Worm (Caenorhabditis elegans) whole organism, L1 larva: ENCODE data around the gene rha-2.

ENCODE experiments used
- C04F5.9 ChIP-seq: sonication (generic microtip); optimal IDR thresholded peaks from 2 replicates; lab custom pipeline; 2016; ENCODE audit warnings: missing genetic modification characterization, missing compliant biosample characterization
- C16A3.4 ChIP-seq: fragments of 150-350 bp; optimal IDR thresholded peaks from 2 replicates; lab custom pipeline; 2014; ENCODE audit warnings: missing biosample characterization, missing genetic modification characterization
- C34B4.2 ChIP-seq: sonication (generic microtip); optimal IDR thresholded peaks from 2 replicates; lab custom pipeline; 2017; ENCODE audit warnings: mild to moderate bottlenecking, missing genetic modification characterization, missing compliant biosample characterization
- F16B12.6 ChIP-seq: fragments of 150-350 bp; optimal IDR thresholded peaks from 2 replicates; lab custom pipeline; 2014; ENCODE audit warnings: missing biosample characterization, missing genetic modification characterization
- Y116A8C.19 ChIP-seq: sonication (generic microtip); optimal IDR thresholded peaks from 2 replicates; lab custom pipeline; 2016; ENCODE audit warnings: missing compliant biosample characterization, missing genetic modification characterization, borderline replicate concordance
- aha-1 ChIP-seq: fragments of 150-350 bp; optimal IDR thresholded peaks from 2 replicates; lab custom pipeline; 2014; ENCODE audit warnings: missing biosample characterization, missing genetic modification characterization
- aly-2 ChIP-seq: fragments of 150-350 bp; optimal IDR thresholded peaks from 2 replicates; lab custom pipeline; 2014; ENCODE audit warnings: missing biosample characterization, missing genetic modification characterization
- ama-1 ChIP-seq: fragments of 150-350 bp; optimal IDR thresholded peaks from 2 replicates; lab custom pipeline; 2014
- blmp-1 ChIP-seq: fragments of 150-350 bp; optimal IDR thresholded peaks from 2 replicates; lab custom pipeline; 2014; ENCODE audit warnings: missing biosample characterization, missing genetic modification characterization
- ceh-8 ChIP-seq: fragments of 200-800 bp; sonication (Bioruptor generic); optimal IDR thresholded peaks from 2 replicates; lab custom pipeline; 2018; ENCODE audit warnings: mild to moderate bottlenecking, missing genetic modification characterization, moderate library complexity, missing compliant biosample characterization
- ceh-82 ChIP-seq, 3 experiments: fragments of 150-350 bp in 1 of 3; sonication (generic microtip) in 2 of 3; optimal IDR thresholded peaks; 2 replicates each; lab custom pipeline; 2014 to 2017; ENCODE audit warnings: missing biosample characterization in 3 of 3, missing genetic modification characterization in 3 of 3
- ceh-90 ChIP-seq: sonication (generic microtip); optimal IDR thresholded peaks from 2 replicates; lab custom pipeline; 2016; ENCODE audit warnings: missing genetic modification characterization, missing compliant biosample characterization
- ces-1 ChIP-seq: fragments of 150-350 bp; optimal IDR thresholded peaks from 2 replicates; lab custom pipeline; 2014; ENCODE audit warnings: missing biosample characterization, missing genetic modification reagents, missing genetic modification characterization
- dpl-1 ChIP-seq, 3 experiments: fragments of 150-350 bp in 2 of 3; sonication (generic microtip) in 1 of 3; optimal IDR thresholded peaks; 2 replicates each; lab custom pipeline; 2014 to 2017; ENCODE audit warnings: missing biosample characterization in 3 of 3, missing genetic modification characterization in 3 of 3, missing genetic modification reagents in 3 of 3
- dsc-1 ChIP-seq: sonication (generic microtip); optimal IDR thresholded peaks from 2 replicates; lab custom pipeline; 2016; ENCODE audit warnings: mild to moderate bottlenecking, missing genetic modification characterization, missing compliant biosample characterization
- efl-1 ChIP-seq, 4 experiments: fragments of 150-350 bp; optimal IDR thresholded peaks in 3 of 4; peaks in 1 of 4; 1 replicate in 1 of 4; 2 replicates in 3 of 4; lab custom pipeline; 2014; ENCODE audit warnings: missing biosample characterization in 2 of 4, missing genetic modification characterization in 2 of 4, missing genetic modification reagents in 2 of 4
- elt-3 ChIP-seq, 6 experiments: fragments of 150-350 bp in 1 of 6; sonication (generic microtip); optimal IDR thresholded peaks; 2 replicates each; lab custom pipeline; 2017 to 2018; ENCODE audit warnings: missing biosample characterization in 6 of 6, missing genetic modification characterization in 6 of 6, inconsistent platforms in 1 of 6
- hlh-4 ChIP-seq: sonication (generic microtip); optimal IDR thresholded peaks from 2 replicates; lab custom pipeline; 2016; ENCODE audit warnings: mild to moderate bottlenecking, missing genetic modification characterization, missing compliant biosample characterization
- hpl-2 ChIP-seq: fragments of 150-350 bp; optimal IDR thresholded peaks from 2 replicates; lab custom pipeline; 2014; ENCODE audit warnings: missing biosample characterization, missing genetic modification reagents, missing genetic modification characterization
- isw-1 ChIP-seq: fragments of 200-800 bp; sonication (Bioruptor generic); IDR thresholded peaks from 2 replicates; pipeline ENCODE4 v1.3.6; 2022; ENCODE audit warnings: missing genetic modification characterization, missing compliant biosample characterization
- lin-14 ChIP-seq: fragments of 200-800 bp; sonication (Bioruptor generic); optimal IDR thresholded peaks from 2 replicates; lab custom pipeline; 2018; ENCODE audit warnings: mild to moderate bottlenecking, missing genetic modification characterization, moderate library complexity, missing compliant biosample characterization
- lin-15B ChIP-seq: fragments of 150-350 bp; sonication (generic microtip); optimal IDR thresholded peaks from 3 replicates; lab custom pipeline; 2014; ENCODE audit warnings: missing biosample characterization, missing genetic modification characterization
- lin-35 ChIP-seq, 2 experiments: fragments of 150-350 bp; optimal IDR thresholded peaks; 2 replicates each; lab custom pipeline; 2014; ENCODE audit warnings: missing biosample characterization in 2 of 2, missing genetic modification characterization in 2 of 2, missing genetic modification reagents in 2 of 2
- lin-39 ChIP-seq: fragments of 150-350 bp; optimal IDR thresholded peaks from 2 replicates; lab custom pipeline; 2014; ENCODE audit warnings: missing biosample characterization, missing genetic modification reagents, missing genetic modification characterization
- lsy-2 ChIP-seq, 2 experiments: fragments of 150-350 bp; optimal IDR thresholded peaks; 2 replicates each; lab custom pipeline; 2014; ENCODE audit warnings: missing biosample characterization in 2 of 2, missing genetic modification characterization in 2 of 2
- mep-1 ChIP-seq: fragments of 150-350 bp; optimal IDR thresholded peaks from 2 replicates; lab custom pipeline; 2014; ENCODE audit warnings: missing biosample characterization, missing genetic modification characterization
- nhr-12 ChIP-seq: sonication (generic microtip); optimal IDR thresholded peaks from 2 replicates; lab custom pipeline; 2017; ENCODE audit warnings: missing biosample characterization, missing genetic modification characterization
- nhr-19 ChIP-seq: fragments of 200-800 bp; sonication (Bioruptor generic); conservative IDR thresholded peaks from 2 replicates; pipeline ENCODE4 v1.3.6; 2022; ENCODE audit warnings: missing genetic modification characterization, missing compliant biosample characterization
- nhr-28 ChIP-seq: fragments of 150-350 bp; optimal IDR thresholded peaks from 2 replicates; lab custom pipeline; 2014; ENCODE audit warnings: missing biosample characterization, missing genetic modification characterization
- nhr-47 ChIP-seq: sonication (generic microtip); optimal IDR thresholded peaks from 2 replicates; lab custom pipeline; 2016; ENCODE audit warnings: mild to moderate bottlenecking, missing genetic modification characterization, moderate library complexity, missing compliant biosample characterization
- nhr-71 ChIP-seq: sonication (generic microtip); optimal IDR thresholded peaks from 2 replicates; lab custom pipeline; 2016; ENCODE audit warnings: mild to moderate bottlenecking, missing genetic modification characterization, moderate library complexity, missing compliant biosample characterization
- nhr-84 ChIP-seq: sonication (generic microtip); optimal IDR thresholded peaks from 2 replicates; lab custom pipeline; 2017; ENCODE audit warnings: missing biosample characterization, missing genetic modification characterization
- nhr-85 ChIP-seq: sonication (generic microtip); peaks from one replicate; lab custom pipeline; 2016; ENCODE audit warnings: missing genetic modification characterization, inconsistent platforms, missing compliant biosample characterization
- pqm-1 ChIP-seq: sonication (generic microtip); optimal IDR thresholded peaks from 3 replicates; lab custom pipeline; 2017; ENCODE audit warnings: missing biosample characterization, missing genetic modification characterization
- skn-1 ChIP-seq: fragments of 150-350 bp; optimal IDR thresholded peaks from 2 replicates; lab custom pipeline; 2014; ENCODE audit warnings: missing biosample characterization, missing genetic modification characterization
- snu-23 ChIP-seq: sonication (generic microtip); optimal IDR thresholded peaks from 2 replicates; lab custom pipeline; 2016; ENCODE audit warnings: missing genetic modification characterization, missing compliant biosample characterization
- sox-4 ChIP-seq: sonication (generic microtip); optimal IDR thresholded peaks from 2 replicates; lab custom pipeline; 2016; ENCODE audit warnings: missing genetic modification characterization, missing compliant biosample characterization
- sptf-1 ChIP-seq: fragments of 150-350 bp; optimal IDR thresholded peaks from 2 replicates; lab custom pipeline; 2014; ENCODE audit warnings: missing biosample characterization, missing genetic modification characterization
- unc-130 ChIP-seq: fragments of 150-350 bp; optimal IDR thresholded peaks from 2 replicates; lab custom pipeline; 2017; ENCODE audit warnings: missing biosample characterization, missing genetic modification characterization, inconsistent platforms
- unc-30 ChIP-seq: sonication (generic microtip); optimal IDR thresholded peaks from 2 replicates; lab custom pipeline; 2017; ENCODE audit warnings: missing biosample characterization, missing genetic modification characterization
- unc-86 ChIP-seq: sonication (generic microtip); optimal IDR thresholded peaks from 2 replicates; lab custom pipeline; 2016; ENCODE audit warnings: missing genetic modification characterization, missing compliant biosample characterization
- unc-98 ChIP-seq: fragments of 200-800 bp; sonication (Bioruptor generic); IDR thresholded peaks from 2 replicates; pipeline ENCODE4 v1.3.6; 2022; ENCODE audit warnings: missing genetic modification characterization, missing compliant biosample characterization
- vab-15 ChIP-seq: sonication (generic microtip); optimal IDR thresholded peaks from 2 replicates; lab custom pipeline; 2017; ENCODE audit warnings: missing genotype, mild to moderate bottlenecking, missing genetic modification characterization, missing compliant biosample characterization
- xbp-1 ChIP-seq: sonication (generic microtip); optimal IDR thresholded peaks from 2 replicates; lab custom pipeline; 2016; ENCODE audit warnings: missing genetic modification characterization, missing compliant biosample characterization
- zag-1 ChIP-seq: fragments of 150-350 bp; optimal IDR thresholded peaks from 2 replicates; lab custom pipeline; 2014; ENCODE audit warnings: missing biosample characterization, missing genetic modification characterization
- ztf-4 ChIP-seq: fragments of 150-350 bp; optimal IDR thresholded peaks from 2 replicates; lab custom pipeline; 2014; ENCODE audit warnings: missing biosample characterization, missing genetic modification characterization

Gene rha-2

ce11 chrIII:8614490-8614889, at the start of gene rha-2:
rha-2 (minus strand) TSS chrIII:8614569.
- TF ChIP-seq blmp-1 (tag; lab: Kevin White, UChicago) (peak; percentile 15), isw-1 (GFP tag; lab: Robert Waterston, UW) (peak; percentile 12; the same call in 1 of the 2 replicates), aly-2 (no peak), nhr-47 (tag; lab: Kevin White, UChicago) (peak; percentile 3), lin-39 (tag; lab: Kevin White, UChicago) (peak; percentile 11), C16A3.4 (peak; percentile 42), zag-1 (tag; lab: Kevin White, UChicago) (no peak), lin-15B (tag; lab: Kevin White, UChicago) (peak; percentile 12), ama-1 (no peak), snu-23 (peak; percentile 13), efl-1 (optimal IDR thresholded peaks at IDR 0.05; lab: Kevin White, UChicago) (peak; percentile 62 to 88), efl-1 (GFP tag; optimal IDR thresholded peaks at IDR 0.05 in 1 of 2; lab: Kevin White, UChicago) (peak; percentile 90 to 99), nhr-85 (tag; lab: Kevin White, UChicago) (no peak), lsy-2 (tag; optimal IDR thresholded peaks at IDR 0.05; lab: Kevin White, UChicago) (peak; percentile 31 to 72), ztf-4 (tag; lab: Kevin White, UChicago) (no peak), xbp-1 (tag; lab: Kevin White, UChicago) (peak; percentile 5), hpl-2 (GFP tag; lab: Kevin White, UChicago) (no peak), pqm-1 (tag; lab: Kevin White, UChicago) (no peak), F16B12.6 (tag; lab: Kevin White, UChicago) (peak; percentile 22), dpl-1 (GFP tag; optimal IDR thresholded peaks at IDR 0.05; lab: Kevin White, UChicago) (peak; percentile 83 to 91 (median 88)), lin-35 (GFP tag; optimal IDR thresholded peaks at IDR 0.05; lab: Kevin White, UChicago) (peak; percentile 89 to 95), ceh-82 (tag; optimal IDR thresholded peaks at IDR 0.05; lab: Kevin White, UChicago) (peak in 1 of 3 experiments; percentile 27)

ce11 chrIII:8663143-8663542, 48.8 kb upstream of the rha-2 start:
- peak; percentile 28 for TF ChIP-seq snu-23
- TF ChIP-seq ztf-4 (tag; lab: Kevin White, UChicago) = no peak
- peak; percentile 45 for TF ChIP-seq lin-14
- TF ChIP-seq lsy-2 (tag; optimal IDR thresholded peaks at IDR 0.05; lab: Kevin White, UChicago) = peak in 1 of 2 experiments; percentile 3
- peak; percentile 60 for TF ChIP-seq nhr-85 (tag; lab: Kevin White, UChicago)
- TF ChIP-seq mep-1 = peak; percentile 1
- peak; percentile 59 for TF ChIP-seq blmp-1 (tag; lab: Kevin White, UChicago)
- TF ChIP-seq nhr-71 = peak; percentile 1
- peak in 1 of 2 experiments; percentile 17 for TF ChIP-seq efl-1 (optimal IDR thresholded peaks at IDR 0.05; lab: Kevin White, UChicago)
- no peak for TF ChIP-seq efl-1 (GFP tag; optimal IDR thresholded peaks at IDR 0.05 in 1 of 2; lab: Kevin White, UChicago)
- no peak for TF ChIP-seq isw-1 (GFP tag; lab: Robert Waterston, UW)
- TF ChIP-seq ces-1 (GFP tag; lab: Kevin White, UChicago) = no peak

DNA sequence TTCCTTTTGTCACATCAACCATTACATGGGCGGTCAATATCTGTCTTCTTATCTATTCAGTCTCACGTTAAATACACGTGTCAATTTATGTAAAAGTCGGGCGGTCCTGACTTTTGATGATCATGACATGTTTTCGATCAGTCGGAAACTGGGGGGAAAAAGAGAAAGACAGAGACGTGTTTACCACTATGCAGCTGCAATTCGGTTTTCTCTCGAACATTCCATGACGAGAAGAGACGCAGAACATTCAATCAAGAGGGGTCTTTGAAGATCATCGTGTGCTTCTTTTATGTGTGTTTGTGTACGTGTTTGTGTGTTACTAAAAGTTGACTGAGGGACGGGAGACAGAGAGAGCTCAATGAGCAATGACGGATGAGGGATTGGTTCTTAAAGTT, 44.0 kb upstream of the rha-2 start:
- TF ChIP-seq dsc-1 (tag; lab: Kevin White, UChicago) (peak; percentile 87), unc-86 (no peak), mep-1 (peak; percentile 96), C16A3.4 (peak; percentile 81), ceh-82 (tag; optimal IDR thresholded peaks at IDR 0.05; lab: Kevin White, UChicago) (peak; percentile 24 to 56 (median 47)), unc-30 (tag; lab: Kevin White, UChicago) (no peak), nhr-71 (peak; percentile 99), nhr-28 (tag; lab: Kevin White, UChicago) (no peak), unc-130 (tag; lab: Kevin White, UChicago) (peak; percentile 96), efl-1 (optimal IDR thresholded peaks at IDR 0.05; lab: Kevin White, UChicago) (peak; percentile 57 to 65), efl-1 (GFP tag; optimal IDR thresholded peaks at IDR 0.05 in 1 of 2; lab: Kevin White, UChicago) (peak; percentile 47 to 95), F16B12.6 (tag; lab: Kevin White, UChicago) (no peak), nhr-12 (tag; lab: Kevin White, UChicago) (no peak), C04F5.9 (tag; lab: Kevin White, UChicago) (peak; percentile 71), elt-3 (tag; optimal IDR thresholded peaks at IDR 0.05; lab: Kevin White, UChicago) (peak in 5 of 6 experiments; percentile 63 to 95 (median 91)), Y116A8C.19 (tag; lab: Kevin White, UChicago) (no peak), sox-4 (tag; lab: Kevin White, UChicago) (no peak), nhr-19 (GFP tag; lab: Robert Waterston, UW) (peak; percentile 93), hlh-4 (no peak), ceh-8 (GFP tag; lab: Kevin White, UChicago) (no peak), lin-35 (GFP tag; optimal IDR thresholded peaks at IDR 0.05; lab: Kevin White, UChicago) (peak; percentile 67 to 85), ztf-4 (tag; lab: Kevin White, UChicago) (peak; percentile 89), nhr-47 (tag; lab: Kevin White, UChicago) (peak; percentile 87), nhr-84 (tag; lab: Kevin White, UChicago) (peak; percentile 80), ces-1 (GFP tag; lab: Kevin White, UChicago) (no peak), unc-98 (GFP tag; lab: Robert Waterston, UW) (peak; percentile 44), aha-1 (tag; lab: Kevin White, UChicago) (peak; percentile 34), ceh-90 (tag; lab: Kevin White, UChicago) (no peak), vab-15 (tag; lab: Kevin White, UChicago) (peak; percentile 90), sptf-1 (tag; lab: Kevin White, UChicago) (no peak), skn-1 (peak; percentile 55), C34B4.2 (tag; lab: Kevin White, UChicago) (peak; percentile 85), aly-2 (peak; percentile 32)
